Worm (Caenorhabditis elegans) whole organism, L4 larva: ENCODE data around the gene gst-12.

Experiments
- F10B5.3 ChIP-seq: sonication (generic microtip); optimal IDR thresholded peaks from 2 replicates; lab custom pipeline; 2016; ENCODE audit warnings: mild to moderate bottlenecking, missing genetic modification characterization, missing compliant biosample characterization
- R02D3.7 ChIP-seq: fragments of 150-350 bp; sonication (generic microtip); optimal IDR thresholded peaks from 3 replicates; lab custom pipeline; 2014; ENCODE audit warnings: missing biosample characterization, missing genetic modification characterization
- ZK546.5 ChIP-seq, 2 experiments: sonication (generic microtip); optimal IDR thresholded peaks; 2 replicates each; lab custom pipeline; 2017; ENCODE audit warnings: missing biosample characterization in 2 of 2, missing genetic modification characterization in 2 of 2
- ceh-44 ChIP-seq: fragments of 200-800 bp; sonication (Bioruptor generic); IDR thresholded peaks from 2 replicates; pipeline ENCODE4 v1.3.6; 2022; ENCODE audit warnings: missing genetic modification reagents, missing genetic modification characterization, missing compliant biosample characterization
- dmd-8 ChIP-seq: fragments of 200-800 bp; sonication (Bioruptor generic); IDR thresholded peaks from 2 replicates; pipeline ENCODE4 v1.3.6; 2022; ENCODE audit warnings: missing genetic modification characterization, missing compliant biosample characterization
- dpl-1 ChIP-seq: fragments of 150-350 bp; optimal IDR thresholded peaks from 2 replicates; lab custom pipeline; 2014; ENCODE audit warnings: missing biosample characterization, missing genetic modification reagents, missing genetic modification characterization
- mdl-1 ChIP-seq, 2 experiments: fragments of 150-350 bp in 1 of 2; sonication (generic microtip) in 1 of 2; optimal IDR thresholded peaks; 2 replicates each; lab custom pipeline; 2014 to 2017; ENCODE audit warnings: missing biosample characterization in 2 of 2, missing genetic modification characterization in 2 of 2
- nhr-237 ChIP-seq: sonication (generic microtip); optimal IDR thresholded peaks from 2 replicates; lab custom pipeline; 2017; ENCODE audit warnings: missing biosample characterization, missing genetic modification characterization
- nhr-41 ChIP-seq: fragments of 200-800 bp; sonication (Bioruptor generic); IDR thresholded peaks from 2 replicates; pipeline ENCODE4 v1.3.6; 2022; ENCODE audit warnings: missing genetic modification reagents, missing genetic modification characterization, missing compliant biosample characterization
- unc-39 ChIP-seq: sonication (generic microtip); optimal IDR thresholded peaks from 2 replicates; lab custom pipeline; 2017; ENCODE audit warnings: missing biosample characterization, missing genetic modification characterization
- zag-1 ChIP-seq: fragments of 150-350 bp; optimal IDR thresholded peaks from 2 replicates; lab custom pipeline; 2014; ENCODE audit warnings: missing biosample characterization, missing genetic modification characterization

DNA sequence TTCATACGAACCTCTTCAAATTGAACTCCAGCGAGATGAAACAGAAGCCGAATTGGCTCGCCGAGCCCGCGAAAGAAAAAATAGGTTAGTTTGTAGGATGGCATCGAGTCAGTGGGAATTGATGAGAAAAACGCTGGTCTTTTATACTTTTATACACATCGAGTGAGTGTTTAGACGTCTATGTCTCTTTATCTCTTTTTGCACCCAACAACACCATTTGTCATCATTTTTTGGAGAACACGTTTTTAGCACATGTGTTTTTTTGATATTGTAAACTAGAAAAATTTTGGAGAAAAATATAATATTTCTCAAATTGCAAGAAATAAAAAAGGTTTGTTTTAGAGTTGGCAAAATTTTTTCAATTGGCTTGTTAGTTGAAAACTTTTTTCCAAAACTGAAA, 6.5 kb upstream of the gst-12 start, which contains the start of gene gst-16:
- TF ChIP-seq unc-39 (tag; lab: Kevin White, UChicago) (no peak), mdl-1 (tag; optimal IDR thresholded peaks at IDR 0.05; lab: Kevin White, UChicago) (no peak), dmd-8 (no peak), zag-1 (tag; lab: Kevin White, UChicago) (no peak), nhr-237 (tag; lab: Kevin White, UChicago) (no peak), ceh-44 (GFP tag; lab: Robert Waterston, UW) (no peak), R02D3.7 (tag; lab: Kevin White, UChicago) (no peak), F10B5.3 (no peak), nhr-41 (GFP tag; lab: Robert Waterston, UW) (no peak), dpl-1 (GFP tag; lab: Kevin White, UChicago) (no peak), ZK546.5 (tag; optimal IDR thresholded peaks at IDR 0.05; lab: Kevin White, UChicago) (no peak)
